Worm (Caenorhabditis elegans): Measurements from ENCODE around the gene glb-34.

The glb-34 gene

DNA sequence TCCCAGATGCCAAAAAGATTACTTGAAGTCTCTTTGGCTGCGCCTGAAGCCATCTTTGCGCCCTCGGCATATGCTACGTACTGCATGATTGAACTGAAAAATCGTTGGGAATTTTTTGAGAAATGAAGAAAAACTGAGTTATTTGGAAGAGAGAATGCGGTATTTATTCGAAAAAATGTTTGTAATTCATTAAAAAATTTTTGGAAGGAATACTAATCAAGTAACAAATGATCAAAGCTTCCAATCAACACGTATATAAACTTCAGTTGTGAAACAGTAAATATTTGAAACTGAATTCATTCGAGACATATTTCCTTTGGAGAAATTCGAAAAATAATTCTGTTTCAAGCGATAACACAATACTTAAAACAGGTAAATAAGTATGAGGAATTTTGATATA, 30.0 kb downstream of the glb-34 start, which contains the start of gene pals-29:
Gene pals-29, minus strand, starts transcription at position 101 of the 400 bp plus-strand sequence.
- no peak for TF ChIP-seq nhr-77 (tag; optimal IDR thresholded peaks at IDR 0.05)
- no peak for TF ChIP-seq mep-1 (tag; optimal IDR thresholded peaks at IDR 0.05)
- TF ChIP-seq ama-1 (optimal IDR thresholded peaks at IDR 0.05) = no peak
- no peak for TF ChIP-seq grh-1 (GFP tag; IDR thresholded peaks at IDR 0.05)
- no peak for TF ChIP-seq hpl-2 (GFP tag; optimal IDR thresholded peaks at IDR 0.05)
- TF ChIP-seq unc-98 (GFP tag; IDR thresholded peaks at IDR 0.05) = no peak

DNA sequence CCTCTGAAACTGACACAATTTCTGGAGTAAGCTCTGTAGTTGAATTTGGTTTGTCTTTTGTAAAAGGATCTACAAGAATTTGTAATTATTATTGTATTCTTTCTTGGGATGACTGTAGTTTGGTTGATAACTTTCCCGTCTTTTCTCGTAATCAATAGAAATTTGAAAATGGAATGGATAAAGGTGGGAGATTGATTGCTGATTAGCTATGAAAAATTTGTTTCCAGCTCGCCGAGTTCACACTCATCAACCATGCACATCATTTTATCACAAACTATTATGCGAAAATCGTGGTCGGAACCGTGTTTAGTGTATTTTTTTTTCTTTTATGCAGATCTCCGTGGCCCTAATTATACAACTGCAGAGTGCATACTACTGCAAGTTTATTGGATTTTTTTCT, 35.6 kb downstream of the glb-34 start, which contains the start of gene T27E7.5:
Gene T27E7.5, plus strand, starts transcription at position 253 of the 400 bp plus-strand sequence.
- TF ChIP-seq pag-3 (tag; optimal IDR thresholded peaks at IDR 0.05; ENCODE audit: borderline replicate concordance, insufficient read depth) (no peak), zag-1 (tag; optimal IDR thresholded peaks at IDR 0.05) (no peak), isw-1 (GFP tag; IDR thresholded peaks at IDR 0.05) (no peak)

DNA sequence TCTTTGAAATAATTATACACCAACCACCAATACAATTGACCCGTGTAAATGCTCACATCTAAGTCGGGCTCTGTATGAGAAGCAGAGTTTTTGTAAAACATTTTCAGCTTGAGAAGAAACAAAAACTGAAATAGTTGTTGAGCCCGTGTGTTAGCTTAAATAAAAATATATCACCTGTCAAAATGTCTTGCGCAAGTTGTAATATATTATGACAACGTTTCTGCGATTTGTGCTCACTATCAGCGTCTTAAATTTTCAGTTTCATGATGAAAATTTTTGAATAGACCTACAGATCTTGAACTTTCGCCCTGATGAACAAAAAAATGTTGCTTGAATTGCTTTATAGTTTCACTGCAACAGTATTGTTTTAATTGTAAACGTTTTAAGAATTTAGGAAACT, 37.5 kb downstream of the glb-34 start, which contains the start of gene T27E7.4:
Gene T27E7.4, minus strand, starts transcription at position 101 of the 400 bp plus-strand sequence.
- TF ChIP-seq mep-1 (tag; optimal IDR thresholded peaks at IDR 0.05) = no peak
- TF ChIP-seq nhr-84 (tag; optimal IDR thresholded peaks at IDR 0.05) = no peak
- no peak for TF ChIP-seq C04F5.9 (tag; optimal IDR thresholded peaks at IDR 0.05)
- TF ChIP-seq snpc-4 (tag; optimal IDR thresholded peaks at IDR 0.05) = no peak
- no peak for TF ChIP-seq aha-1 (tag; optimal IDR thresholded peaks at IDR 0.05)
- TF ChIP-seq Y116A8C.19 (tag; optimal IDR thresholded peaks at IDR 0.05; ENCODE audit: borderline replicate concordance) = no peak
- TF ChIP-seq sox-4 (tag; optimal IDR thresholded peaks at IDR 0.05) = no peak
- no peak for TF ChIP-seq elt-2 (tag; optimal IDR thresholded peaks at IDR 0.05)

DNA sequence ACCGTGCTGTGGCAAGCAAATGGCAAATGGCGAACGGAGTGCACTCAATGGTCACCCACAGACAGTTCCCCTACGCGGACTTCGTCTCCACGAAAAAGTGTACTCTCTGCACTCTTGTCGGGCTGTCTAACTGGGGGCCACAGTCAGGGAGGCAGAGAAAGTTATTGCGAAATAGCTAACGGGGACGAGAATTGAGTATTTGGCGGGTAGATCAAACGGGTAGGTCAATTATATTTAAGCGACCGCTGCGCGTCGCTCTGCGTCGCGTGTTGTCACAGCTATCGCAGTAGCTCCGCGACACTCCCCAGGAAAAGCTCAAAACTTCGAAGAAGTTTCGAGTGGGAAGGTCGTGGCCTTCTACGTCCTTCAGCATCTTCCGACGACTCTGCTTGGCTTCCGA, 40.1 kb downstream of the glb-34 start:
- TF ChIP-seq ces-1 (GFP tag; optimal IDR thresholded peaks at IDR 0.05) (no peak), elt-3 (tag; optimal IDR thresholded peaks at IDR 0.05) (no peak), C16A3.4 (tag; optimal IDR thresholded peaks at IDR 0.05) (no peak), nhr-90 (tag; optimal IDR thresholded peaks at IDR 0.05; ENCODE audit: poor library complexity) (no peak), zip-4 (GFP tag; optimal IDR thresholded peaks at IDR 0.05) (peak; percentile 65), ets-5 (GFP tag; IDR thresholded peaks at IDR 0.05) (no peak), blmp-1 (tag; optimal IDR thresholded peaks at IDR 0.05) (peak; percentile 4), nhr-28 (tag; optimal IDR thresholded peaks at IDR 0.05) (no peak), nhr-85 (tag) (peak; percentile 31), sup-37 (GFP tag; optimal IDR thresholded peaks at IDR 0.05) (no peak), xbp-1 (tag; optimal IDR thresholded peaks at IDR 0.05) (no peak), dpl-1 (GFP tag; optimal IDR thresholded peaks at IDR 0.05) (peak in 2 of 3 experiments; percentile 6 to 38), efl-1 (optimal IDR thresholded peaks at IDR 0.05) (peak in 1 of 2 experiments; percentile 43), efl-1 (GFP tag; optimal IDR thresholded peaks at IDR 0.05 in 1 of 2) (peak in 1 of 2 experiments; percentile 45), vab-15 (tag; optimal IDR thresholded peaks at IDR 0.05) (no peak), pag-3 (tag; optimal IDR thresholded peaks at IDR 0.05; ENCODE audit: borderline replicate concordance, insufficient read depth) (no peak), tlp-1 (tag; optimal IDR thresholded peaks at IDR 0.05) (no peak), C34B4.2 (tag; optimal IDR thresholded peaks at IDR 0.05) (no peak), nhr-12 (tag; optimal IDR thresholded peaks at IDR 0.05) (no peak), lin-35 (GFP tag; optimal IDR thresholded peaks at IDR 0.05) (peak in 1 of 2 experiments; percentile 8), ceh-8 (GFP tag; optimal IDR thresholded peaks at IDR 0.05) (no peak), fkh-4 (tag; optimal IDR thresholded peaks at IDR 0.05; ENCODE audit: borderline replicate concordance) (no peak), rnt-1 (tag; optimal IDR thresholded peaks at IDR 0.05) (no peak), ceh-88 (GFP tag; IDR thresholded peaks at IDR 0.05) (no peak), mep-1 (tag; optimal IDR thresholded peaks at IDR 0.05) (no peak), sox-4 (tag; optimal IDR thresholded peaks at IDR 0.05) (no peak), dsc-1 (tag; optimal IDR thresholded peaks at IDR 0.05) (no peak), jun-1 (tag; optimal IDR thresholded peaks at IDR 0.05) (no peak), egl-27 (tag; optimal IDR thresholded peaks at IDR 0.05) (no peak), unc-98 (GFP tag; IDR thresholded peaks at IDR 0.05) (no peak), ceh-63 (GFP tag; optimal IDR thresholded peaks at IDR 0.05) (no peak), lin-15B (tag; optimal IDR thresholded peaks at IDR 0.05) (no peak), lir-3 (tag; optimal IDR thresholded peaks at IDR 0.05; ENCODE audit: poor library complexity) (no peak), snu-23 (GFP tag; optimal IDR thresholded peaks at IDR 0.05) (no peak), efl-3 (GFP tag; optimal IDR thresholded peaks at IDR 0.05) (no peak)

Measured in whole organism, L1 larva.